Fruit fly (Drosophila melanogaster) S2 (cell line): Measurements from ENCODE around the gene CG46308.

Source experiments
- CG8478 ChIP-seq: fragments of >200 bp; optimal IDR thresholded peaks from 2 replicates; lab custom pipeline; 2018
- CTCF ChIP-seq, 2 experiments: fragments of >200 bp; optimal IDR thresholded peaks; 2 replicates each; lab custom pipeline; 2018

DNA sequence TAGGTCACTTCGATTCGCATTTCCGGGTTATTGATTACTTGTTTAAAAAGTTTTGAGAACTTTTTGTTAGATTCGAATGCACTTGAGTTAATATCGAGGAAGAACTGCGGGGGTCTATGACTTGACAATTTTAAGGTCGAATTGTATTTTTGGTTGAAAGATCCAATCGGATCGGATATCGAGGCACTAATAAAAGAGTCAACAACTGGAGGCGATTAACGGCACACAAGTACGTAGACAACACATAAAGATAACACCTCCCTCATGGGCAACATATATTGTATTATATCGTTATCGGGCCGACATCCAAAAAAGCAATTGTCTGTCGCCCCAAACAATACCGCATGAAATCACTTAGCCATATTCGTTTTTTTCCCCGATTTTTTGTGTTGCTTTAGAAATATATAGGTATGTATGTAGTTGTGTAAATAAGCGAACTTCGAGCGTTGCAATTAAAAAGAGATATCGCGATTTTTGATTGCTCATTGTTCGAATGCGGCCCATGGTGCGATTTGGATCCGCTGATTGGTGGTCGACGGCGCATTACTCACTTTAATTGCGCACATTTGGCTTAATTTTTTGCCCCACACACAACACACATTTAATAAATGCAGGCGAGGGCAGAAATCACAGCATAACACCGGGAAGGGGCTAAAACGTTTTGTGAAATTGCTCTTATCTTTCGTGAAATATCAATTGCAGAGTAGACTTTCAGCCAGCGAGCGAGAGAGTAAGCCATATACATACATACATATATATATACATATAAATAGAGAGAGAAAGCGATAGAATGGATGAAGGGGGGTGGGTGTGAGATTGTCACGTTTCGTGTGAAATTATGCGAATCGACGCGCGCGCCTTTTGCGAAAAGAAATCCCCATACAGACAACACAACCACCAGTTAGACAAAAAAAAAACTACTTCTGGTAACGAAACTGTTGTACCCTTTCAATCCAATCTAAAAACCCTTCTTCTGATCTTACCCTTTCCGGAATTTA, 49.6 kb downstream of the CG46308 start:
- TF ChIP-seq CG8478 (lab: Kevin White, UChicago) (no peak), CTCF (optimal IDR thresholded peaks at IDR 0.05; lab: Kevin White, UChicago) (no peak)
